Fruit fly (Drosophila melanogaster) whole organism, adult: ENCODE data around the gene CG7943.

Source experiments
- CG11617 ChIP-seq: fragments of 200-800 bp; sonication (Bioruptor generic); optimal IDR thresholded peaks from 2 replicates; lab custom pipeline; 2017; ENCODE audit warnings: mild to moderate bottlenecking, missing biosample characterization, missing genetic modification reagents, missing genetic modification characterization
- CG12768 ChIP-seq: fragments of 200-800 bp; sonication (Bioruptor generic); optimal IDR thresholded peaks from 2 replicates; lab custom pipeline; 2017; ENCODE audit warnings: missing biosample characterization, missing genetic modification characterization, mild to moderate bottlenecking, moderate library complexity, missing genetic modification reagents
- CG1620 ChIP-seq: fragments of 200-800 bp; sonication (Bioruptor generic); optimal IDR thresholded peaks from 2 replicates; lab custom pipeline; 2016; ENCODE audit warnings: missing biosample characterization, missing genetic modification characterization
- Clk ChIP-seq: fragments of 200-800 bp; sonication (Bioruptor generic); optimal IDR thresholded peaks from 2 replicates; lab custom pipeline; 2017; ENCODE audit warnings: missing biosample characterization, missing genetic modification characterization
- Crg-1 ChIP-seq: fragments of 200-800 bp; sonication (Bioruptor generic); optimal IDR thresholded peaks from 2 replicates; lab custom pipeline; 2016; ENCODE audit warnings: missing biosample characterization, missing genetic modification characterization
- Mnt ChIP-seq: fragments of 200-800 bp; sonication (Bioruptor generic); optimal IDR thresholded peaks from 2 replicates; lab custom pipeline; 2016; ENCODE audit warnings: missing biosample characterization, mild to moderate bottlenecking, missing genetic modification characterization
- kay ChIP-seq: fragments of 200-800 bp; sonication (Bioruptor generic); peaks from one replicate; lab custom pipeline; 2016; ENCODE audit warnings: missing biosample characterization, missing genetic modification characterization, borderline replicate concordance
- pad ChIP-seq: fragments of 200-800 bp; sonication (Bioruptor generic); optimal IDR thresholded peaks from 3 replicates; lab custom pipeline; 2017; ENCODE audit warnings: missing biosample characterization, missing genetic modification characterization, mild to moderate bottlenecking, moderate library complexity, missing genetic modification reagents
- tj ChIP-seq: fragments of 200-800 bp; sonication (Bioruptor generic); optimal IDR thresholded peaks from 3 replicates; lab custom pipeline; 2017; ENCODE audit warnings: missing biosample characterization, mild to moderate bottlenecking, missing genetic modification characterization, moderate library complexity

DNA sequence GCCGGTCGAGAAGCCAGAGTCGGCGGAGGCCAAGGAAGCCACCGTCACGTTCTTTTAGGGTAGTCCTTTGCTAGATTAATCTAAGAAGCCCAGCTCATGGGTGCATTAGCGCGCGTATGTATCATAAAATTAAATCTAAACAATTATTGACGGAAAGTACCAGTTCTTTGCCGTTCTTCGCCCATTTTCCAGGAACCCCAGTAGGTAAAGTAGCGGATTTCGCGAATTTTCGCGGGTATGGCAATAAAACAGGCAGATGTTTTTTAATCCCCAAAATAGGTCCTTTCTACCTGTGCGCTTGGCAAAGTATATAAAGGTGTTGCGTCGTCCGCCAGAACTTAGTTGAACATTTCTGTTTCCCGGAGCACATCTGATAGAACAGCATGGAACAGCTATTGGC, 5.4 kb upstream of the CG7943 start:
- TF ChIP-seq Crg-1, result no peak
- TF ChIP-seq Clk (GFP tag; lab: Kevin White, UChicago), result no peak
- TF ChIP-seq CG11617 (GFP tag; lab: Kevin White, UChicago), result no peak
- no peak for TF ChIP-seq kay (GFP tag; lab: Kevin White, UChicago)
- TF ChIP-seq CG12768 (GFP tag; lab: Kevin White, UChicago), result no peak
- no peak for TF ChIP-seq Mnt (GFP tag; lab: Kevin White, UChicago)
- no peak for TF ChIP-seq pad
- TF ChIP-seq CG1620 (GFP tag; lab: Kevin White, UChicago), result no peak
- TF ChIP-seq tj (GFP tag; lab: Kevin White, UChicago), result no peak
